Worm (Caenorhabditis elegans) whole organism, early embryonic: Measurements from ENCODE around the gene bar-1.

Experiments used
- B0310.2 ChIP-seq: sonication (generic microtip); optimal IDR thresholded peaks from 2 replicates; lab custom pipeline; 2016; ENCODE audit warnings: mild to moderate bottlenecking, missing genetic modification characterization, missing compliant biosample characterization
- F13C5.2 ChIP-seq: sonication (generic microtip); optimal IDR thresholded peaks from 2 replicates; lab custom pipeline; 2017; ENCODE audit warnings: mild to moderate bottlenecking, missing genetic modification characterization, inconsistent platforms, missing compliant biosample characterization
- aly-1 ChIP-seq: sonication (generic microtip); optimal IDR thresholded peaks from 2 replicates; lab custom pipeline; 2016; ENCODE audit warnings: missing genetic modification characterization, missing compliant biosample characterization
- ama-1 ChIP-seq: fragments of 150-350 bp; optimal IDR thresholded peaks from 2 replicates; lab custom pipeline; 2014
- ceh-13 ChIP-seq: fragments of 200-800 bp; sonication (Bioruptor generic); optimal IDR thresholded peaks from 2 replicates; lab custom pipeline; 2018; ENCODE audit warnings: mild to moderate bottlenecking, missing genetic modification characterization, missing compliant biosample characterization
- ceh-36 ChIP-seq: sonication (generic microtip); optimal IDR thresholded peaks from 2 replicates; lab custom pipeline; 2016; ENCODE audit warnings: missing genetic modification characterization, inconsistent platforms, missing compliant biosample characterization
- ets-7 ChIP-seq: sonication (generic microtip); optimal IDR thresholded peaks from 2 replicates; lab custom pipeline; 2016; ENCODE audit warnings: missing genotype, missing genetic modification characterization, missing compliant biosample characterization
- flt-1 ChIP-seq: fragments of 200-800 bp; sonication (Bioruptor generic); IDR thresholded peaks from 2 replicates; pipeline ENCODE4 v1.3.6; 2022; ENCODE audit warnings: missing genetic modification characterization, missing compliant biosample characterization
- hmbx-1 ChIP-seq: sonication (generic microtip); optimal IDR thresholded peaks from 2 replicates; lab custom pipeline; 2016; ENCODE audit warnings: mild to moderate bottlenecking, missing genetic modification characterization, missing compliant biosample characterization
- hmg-4 ChIP-seq: fragments of 200-800 bp; sonication (Bioruptor generic); optimal IDR thresholded peaks from 2 replicates; lab custom pipeline; 2018; ENCODE audit warnings: mild to moderate bottlenecking, missing genetic modification characterization, missing compliant biosample characterization
- hnd-1 ChIP-seq: sonication (generic microtip); optimal IDR thresholded peaks from 2 replicates; lab custom pipeline; 2016; ENCODE audit warnings: missing genetic modification characterization, missing compliant biosample characterization
- pes-1 ChIP-seq: fragments of 200-800 bp; sonication (Bioruptor generic); IDR thresholded peaks from 2 replicates; pipeline ENCODE4 v1.3.6; 2022; ENCODE audit warnings: missing genetic modification reagents, missing genetic modification characterization, missing compliant biosample characterization
- scrt-1 ChIP-seq: fragments of 200-800 bp; sonication (Bioruptor generic); IDR thresholded peaks from 2 replicates; pipeline ENCODE4 v1.3.6; 2022; ENCODE audit warnings: missing genetic modification characterization, missing compliant biosample characterization
- sea-1 ChIP-seq: fragments of 200-800 bp; sonication (Bioruptor generic); conservative IDR thresholded peaks from 2 replicates; pipeline ENCODE4 v1.3.6; 2022; ENCODE audit warnings: missing genetic modification characterization, missing compliant biosample characterization
- tbx-11 ChIP-seq: fragments of 200-800 bp; sonication (Bioruptor generic); IDR thresholded peaks from 2 replicates; pipeline ENCODE4 v1.3.6; 2022; ENCODE audit warnings: missing genetic modification characterization, missing compliant biosample characterization
- tbx-37 ChIP-seq: fragments of 200-800 bp; sonication (Bioruptor generic); conservative IDR thresholded peaks from 2 replicates; pipeline ENCODE4 v1.3.6; 2022; ENCODE audit warnings: missing genetic modification reagents, missing genetic modification characterization, missing compliant biosample characterization
- tra-4 ChIP-seq: sonication (generic microtip); optimal IDR thresholded peaks from 2 replicates; lab custom pipeline; 2017; ENCODE audit warnings: missing genetic modification characterization, missing compliant biosample characterization

Gene bar-1

ce11 chrX:7177341-7177740 lies 6.9 kb upstream of the bar-1 start, which contains the start of gene F43E12.1:
TSS of gene F43E12.1 (plus strand) at chrX:7177641.
- TF ChIP-seq aly-1 (tag; lab: Kevin White, UChicago) (no peak), hnd-1 (tag; lab: Kevin White, UChicago) (no peak), hmbx-1 (tag; lab: Kevin White, UChicago) (no peak), sea-1 (GFP tag; lab: Robert Waterston, UW) (no peak), pes-1 (GFP tag; lab: Robert Waterston, UW) (no peak), ets-7 (tag; lab: Kevin White, UChicago) (no peak), scrt-1 (GFP tag; lab: Robert Waterston, UW) (no peak), ama-1 (lab: Kevin White, UChicago) (no peak), tbx-11 (no peak), B0310.2 (tag; lab: Kevin White, UChicago) (no peak), tra-4 (tag; lab: Kevin White, UChicago) (no peak), F13C5.2 (no peak), ceh-13 (GFP tag; lab: Kevin White, UChicago) (no peak), ceh-36 (tag; lab: Kevin White, UChicago) (no peak), flt-1 (GFP tag; lab: Robert Waterston, UW) (no peak), hmg-4 (GFP tag; lab: Kevin White, UChicago) (no peak), tbx-37 (GFP tag; lab: Robert Waterston, UW) (no peak)

- TF ChIP-seq hmbx-1 (tag; lab: Kevin White, UChicago) (no peak), aly-1 (tag; lab: Kevin White, UChicago) (no peak), ets-7 (tag; lab: Kevin White, UChicago) (no peak), tbx-11 (no peak), tbx-37 (GFP tag; lab: Robert Waterston, UW) (no peak), hmg-4 (GFP tag; lab: Kevin White, UChicago) (no peak), flt-1 (GFP tag; lab: Robert Waterston, UW) (no peak), scrt-1 (GFP tag; lab: Robert Waterston, UW) (no peak), sea-1 (GFP tag; lab: Robert Waterston, UW) (no peak), ceh-13 (GFP tag; lab: Kevin White, UChicago) (no peak), tra-4 (tag; lab: Kevin White, UChicago) (no peak), ceh-36 (tag; lab: Kevin White, UChicago) (no peak), pes-1 (GFP tag; lab: Robert Waterston, UW) (no peak), hnd-1 (tag; lab: Kevin White, UChicago) (no peak), F13C5.2 (no peak)
These were observed 6.4 kb upstream of the bar-1 start for ce11 chrX:7176817-7177216.

- TF ChIP-seq hmbx-1 (tag; lab: Kevin White, UChicago) (no peak), B0310.2 (tag; lab: Kevin White, UChicago) (no peak), ceh-13 (GFP tag; lab: Kevin White, UChicago) (no peak), tbx-37 (GFP tag; lab: Robert Waterston, UW) (no peak), F13C5.2 (no peak), tra-4 (tag; lab: Kevin White, UChicago) (no peak), ets-7 (tag; lab: Kevin White, UChicago) (no peak), ceh-36 (tag; lab: Kevin White, UChicago) (no peak), hmg-4 (GFP tag; lab: Kevin White, UChicago) (no peak), hnd-1 (tag; lab: Kevin White, UChicago) (no peak), flt-1 (GFP tag; lab: Robert Waterston, UW) (no peak), ama-1 (lab: Kevin White, UChicago) (no peak), sea-1 (GFP tag; lab: Robert Waterston, UW) (no peak), scrt-1 (GFP tag; lab: Robert Waterston, UW) (no peak)
These were observed 5.0 kb upstream of the bar-1 start for ce11 chrX:7175389-7175788.

ce11 chrX:7162764-7163163 lies 7.7 kb downstream of the bar-1 start:
- TF ChIP-seq hmbx-1 (tag; lab: Kevin White, UChicago): no peak
- TF ChIP-seq tbx-37 (GFP tag; lab: Robert Waterston, UW): no peak
- TF ChIP-seq ets-7 (tag; lab: Kevin White, UChicago): no peak
- TF ChIP-seq tra-4 (tag; lab: Kevin White, UChicago): no peak
- no peak for TF ChIP-seq sea-1 (GFP tag; lab: Robert Waterston, UW)
- TF ChIP-seq scrt-1 (GFP tag; lab: Robert Waterston, UW): no peak
- TF ChIP-seq hnd-1 (tag; lab: Kevin White, UChicago): no peak
- TF ChIP-seq B0310.2 (tag; lab: Kevin White, UChicago): no peak
- TF ChIP-seq pes-1 (GFP tag; lab: Robert Waterston, UW): no peak

- TF ChIP-seq tbx-11: no peak
- no peak for TF ChIP-seq tbx-37 (GFP tag; lab: Robert Waterston, UW)
These were observed 11.7 kb downstream of the bar-1 start, which contains the start of gene pgp-10 for ce11 chrX:7158736-7159135. TSS of gene pgp-10 (plus strand) at chrX:7159036.

- no peak for TF ChIP-seq F13C5.2
- no peak for TF ChIP-seq ceh-36 (tag; lab: Kevin White, UChicago)
These were observed 12.9 kb downstream of the bar-1 start for ce11 chrX:7157483-7157882.

- no peak for TF ChIP-seq tbx-37 (GFP tag; lab: Robert Waterston, UW)
- TF ChIP-seq hnd-1 (tag; lab: Kevin White, UChicago): no peak
These were observed 14.5 kb downstream of the bar-1 start, which contains the start of gene C54D1.7 for ce11 chrX:7155879-7156278. TSS of gene C54D1.7 (minus strand) at chrX:7156035.

ce11 chrX:7153460-7153859 lies 17.0 kb downstream of the bar-1 start:
- no peak for TF ChIP-seq pes-1 (GFP tag; lab: Robert Waterston, UW)
- TF ChIP-seq hmg-4 (GFP tag; lab: Kevin White, UChicago): no peak
- TF ChIP-seq sea-1 (GFP tag; lab: Robert Waterston, UW): no peak
- no peak for TF ChIP-seq flt-1 (GFP tag; lab: Robert Waterston, UW)
- TF ChIP-seq hmbx-1 (tag; lab: Kevin White, UChicago): no peak
- no peak for TF ChIP-seq aly-1 (tag; lab: Kevin White, UChicago)
- no peak for TF ChIP-seq ceh-36 (tag; lab: Kevin White, UChicago)
- TF ChIP-seq ceh-13 (GFP tag; lab: Kevin White, UChicago): no peak
- TF ChIP-seq B0310.2 (tag; lab: Kevin White, UChicago): no peak
- no peak for TF ChIP-seq tbx-37 (GFP tag; lab: Robert Waterston, UW)
- no peak for TF ChIP-seq F13C5.2
- no peak for TF ChIP-seq hnd-1 (tag; lab: Kevin White, UChicago)
- no peak for TF ChIP-seq tra-4 (tag; lab: Kevin White, UChicago)
- TF ChIP-seq ama-1 (lab: Kevin White, UChicago): no peak
- no peak for TF ChIP-seq ets-7 (tag; lab: Kevin White, UChicago)
- no peak for TF ChIP-seq scrt-1 (GFP tag; lab: Robert Waterston, UW)
- TF ChIP-seq tbx-11: no peak
